Fruit fly (Drosophila melanogaster): ENCODE data around the gene CG4629.

DNA sequence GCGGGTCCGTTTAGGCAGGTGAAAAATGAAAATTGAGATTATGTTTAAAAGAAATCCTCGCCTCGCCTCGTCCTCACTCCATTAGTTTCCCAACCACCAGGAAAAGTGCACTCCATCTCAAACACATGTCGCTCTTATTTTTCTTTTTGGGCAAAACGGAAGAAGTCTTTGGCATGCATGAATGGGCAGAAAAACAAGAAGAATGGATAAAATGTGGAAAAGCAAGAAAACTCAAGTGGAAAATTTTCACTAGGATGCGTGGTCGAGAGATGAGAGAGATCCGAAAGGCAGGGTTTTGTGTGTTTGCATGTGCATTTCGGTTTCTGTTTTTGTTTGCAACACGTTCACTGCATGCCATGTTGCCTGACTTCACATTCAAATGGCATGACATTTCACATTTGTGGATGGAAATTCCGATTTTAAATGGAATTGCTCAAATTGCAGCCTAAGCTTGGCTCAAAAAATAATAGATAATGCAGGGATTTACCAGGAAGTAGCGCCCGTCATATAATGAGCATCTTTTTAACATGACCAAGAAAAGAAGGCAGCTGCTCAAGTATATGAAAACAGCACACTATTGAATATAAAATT lies 33.7 kb downstream of the CG4629 start:
- TF ChIP-seq CG8478 (optimal IDR thresholded peaks at IDR 0.05) (no peak), CTCF (optimal IDR thresholded peaks at IDR 0.05) (no peak)
